Fruit fly (Drosophila melanogaster): ENCODE results near the gene LSm-4.

Gene LSm-4

DNA sequence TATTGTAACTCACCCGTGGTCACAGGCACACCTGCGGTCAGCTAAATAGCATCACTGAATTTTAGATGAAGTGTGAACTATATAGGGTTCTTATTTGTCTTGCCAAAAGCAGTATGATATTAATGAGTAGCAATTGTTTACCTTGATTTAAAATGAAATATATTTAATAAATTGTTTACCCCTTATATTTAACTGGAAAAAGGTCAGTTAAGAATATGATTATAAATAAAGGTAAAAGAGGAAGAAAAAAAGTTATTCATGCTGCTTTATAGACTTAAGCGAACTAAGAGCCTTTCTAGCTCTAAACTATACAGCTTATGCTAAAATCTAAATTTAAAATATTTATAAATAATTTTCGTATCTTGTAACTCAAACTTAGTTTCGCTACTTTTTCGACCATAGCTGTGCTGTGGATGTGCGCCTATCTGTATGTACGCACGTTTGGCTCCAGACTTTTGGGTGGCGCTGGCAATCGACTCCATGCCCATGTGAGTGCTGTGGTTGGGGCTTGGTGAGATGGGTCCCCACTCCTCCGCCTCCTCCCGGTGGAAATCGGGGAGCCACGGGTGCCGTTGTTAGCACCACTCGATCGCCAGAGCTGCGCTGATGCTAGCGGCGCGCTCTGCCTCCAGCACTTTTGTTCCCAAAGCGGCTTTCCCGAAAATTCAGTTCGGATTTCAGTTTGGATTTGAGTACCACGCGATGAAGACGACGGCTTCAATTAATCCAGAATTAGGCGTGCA lies 37.2 kb upstream of the LSm-4 start, which contains the start of gene loh:
Gene loh, plus strand, starts transcription at position 487 of the 743 bp plus-strand sequence.
- TF ChIP-seq inv (GFP tag; IDR thresholded peaks at IDR 0.05; ENCODE audit: partially characterized antibody) = no peak
- TF ChIP-seq tx (GFP tag; optimal IDR thresholded peaks at IDR 0.05) = no peak
- no peak for TF ChIP-seq Myb (GFP tag; optimal IDR thresholded peaks at IDR 0.05)
- TF ChIP-seq Oaz (GFP tag; IDR thresholded peaks at IDR 0.05) = no peak
- TF ChIP-seq z (GFP tag; IDR thresholded peaks at IDR 0.05) = 0 out of 3 replicates have a peak, but pooled peaks have one; percentile 12
- 0 out of 3 replicates have a peak, but pooled peaks have one; percentile 40 for TF ChIP-seq zfh1 (GFP tag; IDR thresholded peaks at IDR 0.05)
- peak; percentile 30 for TF ChIP-seq Sry-β (GFP tag; optimal IDR thresholded peaks at IDR 0.05)
- peak; percentile 35 for TF ChIP-seq kah (GFP tag; optimal IDR thresholded peaks at IDR 0.05)
- no peak for TF ChIP-seq Ets97D (GFP tag; optimal IDR thresholded peaks at IDR 0.05)
- TF ChIP-seq sisA (GFP tag; IDR thresholded peaks at IDR 0.05) = no peak
- TF ChIP-seq hkb (optimal IDR thresholded peaks at IDR 0.05) = no peak
- peak; percentile 50; the same call in 1 of the 2 replicates for TF ChIP-seq hkb (GFP tag; IDR thresholded peaks at IDR 0.05)
- TF ChIP-seq Rx (GFP tag; IDR thresholded peaks at IDR 0.05) = no peak
- TF ChIP-seq CG4730 (GFP tag; IDR thresholded peaks at IDR 0.05) = no peak
- no peak for TF ChIP-seq Sox102F (GFP tag; optimal IDR thresholded peaks at IDR 0.05)
- peak; percentile 33; the same call in 2 of the 3 replicates for TF ChIP-seq croc (GFP tag; conservative IDR thresholded peaks at IDR 0.05)
- TF ChIP-seq Fer2 (tag; optimal IDR thresholded peaks at IDR 0.05) = peak; percentile 2
- TF ChIP-seq CG1233 (GFP tag; optimal IDR thresholded peaks at IDR 0.05) = peak; percentile 61
- TF ChIP-seq fd96Cb (tag; optimal IDR thresholded peaks at IDR 0.05) = peak; percentile 71
- TF ChIP-seq Mes4 (GFP tag; optimal IDR thresholded peaks at IDR 0.05) = no peak
- peak; percentile 45 for TF ChIP-seq az2 (GFP tag; optimal IDR thresholded peaks at IDR 0.05)
- peak; percentile 51 for TF ChIP-seq CG8388 (GFP tag; optimal IDR thresholded peaks at IDR 0.05)
- no peak for TF ChIP-seq CG7271 (tag; optimal IDR thresholded peaks at IDR 0.05)
- TF ChIP-seq ftz-f1 (GFP tag; optimal IDR thresholded peaks at IDR 0.05) = no peak
- TF ChIP-seq CG15269 (tag; optimal IDR thresholded peaks at IDR 0.05) = peak; percentile 43
- peak in 1 of 2 experiments; percentile 84 for TF ChIP-seq eve (GFP tag; optimal IDR thresholded peaks at IDR 0.05)
- TF ChIP-seq lov (optimal IDR thresholded peaks at IDR 0.05) = no peak
- 0 out of 3 replicates have a peak, but pooled peaks have one; percentile 15 for TF ChIP-seq lov (GFP tag; IDR thresholded peaks at IDR 0.05)
- TF ChIP-seq CG9609 (GFP tag; optimal IDR thresholded peaks at IDR 0.05) = no peak
- no peak for TF ChIP-seq CG9876 (GFP tag; optimal IDR thresholded peaks at IDR 0.05)
- peak; percentile 67 for TF ChIP-seq CG10209 (GFP tag; optimal IDR thresholded peaks at IDR 0.05)
- TF ChIP-seq CG11504 (tag; optimal IDR thresholded peaks at IDR 0.05) = no peak
- TF ChIP-seq crp (GFP tag; optimal IDR thresholded peaks at IDR 0.05) = no peak
- no peak for TF ChIP-seq Lim3 (GFP tag; IDR thresholded peaks at IDR 0.05)
- TF ChIP-seq stc (GFP tag; IDR thresholded peaks at IDR 0.05) = 0 out of 2 replicates have a peak, but pooled peaks have one; percentile 39
- no peak for TF ChIP-seq B-H1 (GFP tag; IDR thresholded peaks at IDR 0.05)
- peak; percentile 62 for TF ChIP-seq CG30403 (GFP tag; optimal IDR thresholded peaks at IDR 0.05)
- TF ChIP-seq cas (GFP tag; IDR thresholded peaks at IDR 0.05) = no peak
- TF ChIP-seq toy (GFP tag; IDR thresholded peaks at IDR 0.05) = no peak
- TF ChIP-seq pnt (GFP tag; optimal IDR thresholded peaks at IDR 0.05) = no peak
- peak; percentile 0 for TF ChIP-seq Ets65A (GFP tag)
- TF ChIP-seq dm (GFP tag; optimal IDR thresholded peaks at IDR 0.05) = no peak
- no peak for TF ChIP-seq tap (tag; optimal IDR thresholded peaks at IDR 0.05)
- no peak for TF ChIP-seq GATAe (GFP tag; conservative IDR thresholded peaks at IDR 0.05)
- TF ChIP-seq ind (GFP tag; optimal IDR thresholded peaks at IDR 0.05) = peak; percentile 51
- no peak for TF ChIP-seq slou (GFP tag; optimal IDR thresholded peaks at IDR 0.05)
- peak; percentile 61 for TF ChIP-seq tin (GFP tag; optimal IDR thresholded peaks at IDR 0.05)
- TF ChIP-seq bbx (GFP tag; IDR thresholded peaks at IDR 0.05; ENCODE audit: partially characterized antibody) = no peak
- no peak for TF ChIP-seq gfzf (GFP tag; optimal IDR thresholded peaks at IDR 0.05)
- TF ChIP-seq sqz (GFP tag; optimal IDR thresholded peaks at IDR 0.05) = no peak
- TF ChIP-seq gt (GFP tag; IDR thresholded peaks at IDR 0.05) = no peak

Data from whole organism, embryonic.